Worm (Caenorhabditis elegans): ENCODE data around the gene phat-6.
A peak's percentile ranks its signal among the peaks of the same experiment; 100 is the strongest.

The phat-6 gene

DNA sequence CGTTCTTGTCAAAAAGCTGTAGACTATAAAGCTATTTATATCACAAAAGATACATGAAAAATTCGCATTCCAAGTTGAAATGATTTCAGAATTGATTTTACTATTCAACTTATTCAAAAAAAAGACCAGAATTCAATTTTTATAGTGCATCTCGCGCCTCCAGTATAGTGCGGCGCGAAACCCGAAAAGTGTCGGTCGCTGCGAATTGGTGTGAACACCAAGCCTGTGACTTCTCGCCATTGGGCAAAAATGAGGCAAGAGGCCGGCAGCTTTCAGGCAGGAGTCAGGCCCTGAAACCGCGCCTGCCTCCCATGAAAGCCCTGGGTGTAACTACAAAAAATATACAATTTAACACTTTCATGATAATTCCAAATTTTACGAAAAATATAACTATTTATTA lies 34.8 kb downstream of the phat-6 start:
- TF ChIP-seq elt-2 (tag; optimal IDR thresholded peaks at IDR 0.05) (no peak), unc-62 (GFP tag; optimal IDR thresholded peaks at IDR 0.05) (no peak), lsy-2 (tag; optimal IDR thresholded peaks at IDR 0.05) (no peak), hlh-4 (tag; optimal IDR thresholded peaks at IDR 0.05) (no peak), nhr-77 (tag; optimal IDR thresholded peaks at IDR 0.05) (no peak), swsn-7 (tag; optimal IDR thresholded peaks at IDR 0.05) (no peak), snpc-4 (tag; optimal IDR thresholded peaks at IDR 0.05) (peak; percentile 88), snu-23 (GFP tag; optimal IDR thresholded peaks at IDR 0.05) (no peak)

DNA sequence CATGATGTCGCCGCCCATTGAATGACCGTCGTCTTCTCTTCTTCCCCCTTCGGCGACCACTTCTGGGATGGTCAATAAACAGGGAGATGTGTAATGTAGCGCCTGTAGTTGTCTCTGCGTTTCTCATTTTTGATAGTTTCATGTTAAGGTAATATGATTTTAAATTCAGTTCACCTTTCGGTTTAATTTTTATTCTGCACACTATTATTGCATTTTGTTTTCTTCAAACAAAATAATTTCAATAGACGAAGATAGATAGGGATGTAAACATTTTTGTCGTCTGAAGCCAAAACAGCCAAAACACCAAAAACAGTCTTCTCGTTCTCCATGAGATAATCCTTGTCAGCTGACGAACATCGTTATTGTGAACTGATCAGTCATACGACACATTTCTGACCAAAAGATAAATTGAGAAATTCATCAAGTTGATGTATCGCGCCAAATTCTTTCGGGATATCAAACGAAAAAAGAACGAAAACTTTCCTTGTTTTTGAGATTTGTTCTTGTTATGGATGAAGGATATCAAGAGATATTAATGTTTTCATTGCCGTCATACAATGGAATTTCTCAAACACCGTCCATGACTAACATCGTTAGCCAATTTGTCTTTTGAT lies 35.4 kb downstream of the phat-6 start, which contains the start of gene C11G10.1:
Gene C11G10.1 (minus strand): TSS at position 51 of the 614 bp plus-strand sequence.
- no peak for TF ChIP-seq nhr-76 (tag; optimal IDR thresholded peaks at IDR 0.05)
- TF ChIP-seq ceh-63 (GFP tag; optimal IDR thresholded peaks at IDR 0.05) = no peak
- TF ChIP-seq ceh-90 (tag; optimal IDR thresholded peaks at IDR 0.05) = no peak
- TF ChIP-seq ceh-88 (GFP tag; IDR thresholded peaks at IDR 0.05) = no peak
- TF ChIP-seq zip-4 (GFP tag; optimal IDR thresholded peaks at IDR 0.05) = no peak
- TF ChIP-seq mab-9 (GFP tag; IDR thresholded peaks at IDR 0.05) = no peak
- no peak for TF ChIP-seq nhr-90 (tag; optimal IDR thresholded peaks at IDR 0.05; ENCODE audit: poor library complexity)
- no peak for TF ChIP-seq jun-1 (tag; optimal IDR thresholded peaks at IDR 0.05)
- no peak for TF ChIP-seq nhr-28 (tag; optimal IDR thresholded peaks at IDR 0.05)
- peak; percentile 26 for TF ChIP-seq nhr-71 (tag; optimal IDR thresholded peaks at IDR 0.05)
- no peak for TF ChIP-seq C04F5.9 (tag; optimal IDR thresholded peaks at IDR 0.05)
- no peak for TF ChIP-seq aly-2 (tag; optimal IDR thresholded peaks at IDR 0.05)
- TF ChIP-seq swsn-7 (tag; optimal IDR thresholded peaks at IDR 0.05) = no peak
- peak in 2 of 6 experiments; percentile 38 to 78 for TF ChIP-seq elt-3 (tag; optimal IDR thresholded peaks at IDR 0.05)
- no peak for TF ChIP-seq isw-1 (GFP tag; IDR thresholded peaks at IDR 0.05)
- no peak for TF ChIP-seq lir-3 (tag; optimal IDR thresholded peaks at IDR 0.05; ENCODE audit: poor library complexity)
- no peak for TF ChIP-seq rnt-1 (tag; optimal IDR thresholded peaks at IDR 0.05)
- TF ChIP-seq elt-2 (tag; optimal IDR thresholded peaks at IDR 0.05) = no peak
- no peak for TF ChIP-seq lin-13 (GFP tag; optimal IDR thresholded peaks at IDR 0.05)
- no peak for TF ChIP-seq pag-3 (tag; optimal IDR thresholded peaks at IDR 0.05; ENCODE audit: borderline replicate concordance, insufficient read depth)
- no peak for TF ChIP-seq unc-130 (tag; optimal IDR thresholded peaks at IDR 0.05)
- TF ChIP-seq efl-3 (GFP tag; optimal IDR thresholded peaks at IDR 0.05) = no peak
- no peak for TF ChIP-seq zag-1 (tag; optimal IDR thresholded peaks at IDR 0.05)
- no peak for TF ChIP-seq fkh-4 (tag; optimal IDR thresholded peaks at IDR 0.05; ENCODE audit: borderline replicate concordance)
- TF ChIP-seq nhr-77 (tag; optimal IDR thresholded peaks at IDR 0.05) = no peak
- no peak for TF ChIP-seq unc-98 (GFP tag; IDR thresholded peaks at IDR 0.05)
- TF ChIP-seq irx-1 (tag; optimal IDR thresholded peaks at IDR 0.05) = no peak
- TF ChIP-seq lin-35 (GFP tag; optimal IDR thresholded peaks at IDR 0.05) = peak in 1 of 2 experiments; percentile 32
- TF ChIP-seq fos-1 (tag; optimal IDR thresholded peaks at IDR 0.05) = no peak
- TF ChIP-seq sup-37 (GFP tag; optimal IDR thresholded peaks at IDR 0.05) = no peak
- no peak for TF ChIP-seq hlh-4 (tag; optimal IDR thresholded peaks at IDR 0.05)
- TF ChIP-seq nhr-20 (tag; optimal IDR thresholded peaks at IDR 0.05) = peak; percentile 41
- TF ChIP-seq grh-1 (GFP tag; IDR thresholded peaks at IDR 0.05) = no peak
- TF ChIP-seq mef-2 (tag; optimal IDR thresholded peaks at IDR 0.05) = no peak
- TF ChIP-seq unc-62 (GFP tag; optimal IDR thresholded peaks at IDR 0.05) = no peak
- no peak for TF ChIP-seq sox-4 (tag; optimal IDR thresholded peaks at IDR 0.05)
- TF ChIP-seq unc-86 (tag; optimal IDR thresholded peaks at IDR 0.05) = no peak
- no peak for TF ChIP-seq ztf-11 (tag; optimal IDR thresholded peaks at IDR 0.05)
- TF ChIP-seq nhr-237 (tag; optimal IDR thresholded peaks at IDR 0.05) = no peak
- no peak for TF ChIP-seq Y116A8C.19 (tag; optimal IDR thresholded peaks at IDR 0.05; ENCODE audit: borderline replicate concordance)
- peak in 1 of 3 experiments; percentile 11 for TF ChIP-seq dpl-1 (GFP tag; optimal IDR thresholded peaks at IDR 0.05)
- no peak for TF ChIP-seq aha-1 (tag; optimal IDR thresholded peaks at IDR 0.05)
- TF ChIP-seq mep-1 (tag; optimal IDR thresholded peaks at IDR 0.05) = no peak
- TF ChIP-seq lin-15B (tag; optimal IDR thresholded peaks at IDR 0.05) = no peak
- TF ChIP-seq nhr-85 (tag) = peak; percentile 74
- TF ChIP-seq C16A3.4 (tag; optimal IDR thresholded peaks at IDR 0.05) = no peak
- no peak for TF ChIP-seq egl-27 (tag; optimal IDR thresholded peaks at IDR 0.05)
